Fruit fly (Drosophila melanogaster): Measurements from ENCODE around the gene Pdp.
A peak's percentile ranks its signal among the peaks of the same experiment; 100 is the strongest.

Gene Pdp

DNA sequence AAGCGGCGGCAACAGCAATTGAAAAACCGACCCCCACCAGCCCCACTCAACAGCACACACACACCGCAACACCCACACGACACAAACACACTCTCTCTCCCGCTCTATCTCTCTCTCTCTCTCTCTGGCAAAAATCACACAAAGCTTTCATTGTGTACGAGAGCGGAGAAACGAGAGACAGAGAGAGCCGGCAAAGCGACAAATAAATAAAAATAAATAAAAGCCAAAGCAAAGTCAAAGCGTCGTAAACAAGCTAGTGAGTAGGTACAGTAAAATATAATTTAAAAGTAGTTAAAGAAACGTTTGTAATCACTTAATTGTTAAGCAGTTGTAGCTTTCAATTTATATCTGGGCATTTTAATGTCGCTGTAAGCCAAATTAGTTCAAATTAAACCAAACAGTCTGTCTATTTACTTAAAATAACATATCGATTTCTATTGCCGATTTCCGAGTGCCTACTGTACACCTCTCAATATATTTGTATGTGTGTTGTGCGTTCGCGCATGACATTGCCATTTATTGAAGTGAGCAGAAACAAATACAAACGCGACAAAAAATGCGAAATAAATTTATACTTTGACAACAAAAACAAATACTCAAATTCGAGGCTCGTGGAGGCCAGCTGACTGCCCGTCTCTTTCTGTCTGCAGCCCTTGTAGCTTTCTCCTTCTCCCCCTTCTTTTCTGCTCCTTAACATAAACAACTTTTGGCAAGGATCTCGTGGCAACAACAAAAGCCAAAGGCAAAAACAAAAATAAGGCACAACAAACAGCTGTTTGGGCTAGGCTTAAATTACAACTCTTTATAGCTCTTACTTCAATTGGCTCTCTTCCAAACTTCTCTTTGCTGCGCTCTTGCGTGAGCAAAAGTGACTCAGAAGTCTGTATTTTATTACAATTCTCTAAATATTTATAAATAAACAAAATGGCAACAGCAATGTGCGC, 37.5 kb downstream of the Pdp start (continued):
- TF ChIP-seq Fer2 (tag; optimal IDR thresholded peaks at IDR 0.05): peak; percentile 91
- peak; percentile 81 for TF ChIP-seq CG1602 (GFP tag; optimal IDR thresholded peaks at IDR 0.05)
- TF ChIP-seq Taf1 (GFP tag; IDR thresholded peaks at IDR 0.05): peak; percentile 94
- TF ChIP-seq Bdp1 (GFP tag; optimal IDR thresholded peaks at IDR 0.05): peak; percentile 30
- peak; percentile 40 for TF ChIP-seq CG2202 (tag; optimal IDR thresholded peaks at IDR 0.05)
- peak; percentile 88 for TF ChIP-seq Aef1 (GFP tag; IDR thresholded peaks at IDR 0.05)
- peak; percentile 96 for TF ChIP-seq Meics (GFP tag; optimal IDR thresholded peaks at IDR 0.05)
- peak; percentile 65 for TF ChIP-seq oc (tag; optimal IDR thresholded peaks at IDR 0.05)
- TF ChIP-seq CG34224 (GFP tag; IDR thresholded peaks at IDR 0.05; ENCODE audit: partially characterized antibody): no peak
- peak; percentile 62; the same call in 1 of the 2 replicates for TF ChIP-seq CG5953 (GFP tag; IDR thresholded peaks at IDR 0.05)
- TF ChIP-seq Usf (GFP tag; optimal IDR thresholded peaks at IDR 0.05): peak; percentile 75
- peak; percentile 20 for TF ChIP-seq HmgD (GFP tag; optimal IDR thresholded peaks at IDR 0.05)
- peak; percentile 88 for TF ChIP-seq CG17361 (GFP tag; IDR thresholded peaks at IDR 0.05)
- no peak for TF ChIP-seq jigr1 (GFP tag; IDR thresholded peaks at IDR 0.05)
- peak; percentile 62 for TF ChIP-seq CG10462 (GFP tag; optimal IDR thresholded peaks at IDR 0.05)
- peak; percentile 83 for TF ChIP-seq tin (GFP tag; optimal IDR thresholded peaks at IDR 0.05)
- peak; percentile 95 for TF ChIP-seq cwo (GFP tag; optimal IDR thresholded peaks at IDR 0.05)
- peak; percentile 95 for TF ChIP-seq CG6765 (GFP tag; optimal IDR thresholded peaks at IDR 0.05)
- TF ChIP-seq p53 (GFP tag; optimal IDR thresholded peaks at IDR 0.05): peak; percentile 60
- peak; percentile 75; the same call in 2 of the 3 replicates for TF ChIP-seq ase (GFP tag; IDR thresholded peaks at IDR 0.05)
- TF ChIP-seq CG1233 (GFP tag; optimal IDR thresholded peaks at IDR 0.05): peak; percentile 90
- TF ChIP-seq CG16815 (GFP tag; optimal IDR thresholded peaks at IDR 0.05): peak; percentile 81
- TF ChIP-seq ara (GFP tag; IDR thresholded peaks at IDR 0.05): peak; percentile 49
- TF ChIP-seq CG6683 (GFP tag; optimal IDR thresholded peaks at IDR 0.05): peak; percentile 88
- TF ChIP-seq CG1603 (tag; optimal IDR thresholded peaks at IDR 0.05): peak; percentile 69
- TF ChIP-seq pros (GFP tag; optimal IDR thresholded peaks at IDR 0.05): no peak
- TF ChIP-seq Jarid2 (GFP tag; optimal IDR thresholded peaks at IDR 0.05): peak; percentile 64
- TF ChIP-seq Antp (GFP tag; optimal IDR thresholded peaks at IDR 0.05): peak; percentile 79
- peak; percentile 88 for TF ChIP-seq CG12219 (GFP tag; optimal IDR thresholded peaks at IDR 0.05)
- no peak for TF ChIP-seq CG9797 (GFP tag; optimal IDR thresholded peaks at IDR 0.05)
- TF ChIP-seq Asciz (GFP tag; optimal IDR thresholded peaks at IDR 0.05): peak; percentile 73
- peak; percentile 83 for TF ChIP-seq Xrp1 (GFP tag; IDR thresholded peaks at IDR 0.05)
- peak; percentile 54 for TF ChIP-seq dm (GFP tag; optimal IDR thresholded peaks at IDR 0.05)
- TF ChIP-seq Camta (GFP tag; optimal IDR thresholded peaks at IDR 0.05): peak; percentile 57
- TF ChIP-seq twi (tag; optimal IDR thresholded peaks at IDR 0.05): peak; percentile 70
- peak; percentile 92 for TF ChIP-seq gro (GFP tag; optimal IDR thresholded peaks at IDR 0.05)
- no peak for TF ChIP-seq CG2129 (GFP tag; IDR thresholded peaks at IDR 0.05; ENCODE audit: partially characterized antibody)
- no peak for TF ChIP-seq Sin3A (optimal IDR thresholded peaks at IDR 0.05)
- TF ChIP-seq CG42726 (GFP tag; IDR thresholded peaks at IDR 0.05; ENCODE audit: partially characterized antibody): no peak
- TF ChIP-seq HLH3B (GFP tag; IDR thresholded peaks at IDR 0.05): peak; percentile 84
- TF ChIP-seq h (optimal IDR thresholded peaks at IDR 0.05): no peak
- TF ChIP-seq ttk (GFP tag; IDR thresholded peaks at IDR 0.05): peak; percentile 82
- TF ChIP-seq CG17829 (tag; optimal IDR thresholded peaks at IDR 0.05): peak; percentile 85
- peak; percentile 65 for TF ChIP-seq CG17328 (GFP tag; IDR thresholded peaks at IDR 0.05)
- TF ChIP-seq fu2 (GFP tag; optimal IDR thresholded peaks at IDR 0.05): peak; percentile 87
- TF ChIP-seq CG7928 (GFP tag; optimal IDR thresholded peaks at IDR 0.05): peak; percentile 68
- peak; percentile 47; the same call in 1 of the 2 replicates for TF ChIP-seq bowl (GFP tag; IDR thresholded peaks at IDR 0.05)
- TF ChIP-seq CG9817 (tag; optimal IDR thresholded peaks at IDR 0.05): peak; percentile 95
- TF ChIP-seq slp2 (GFP tag; optimal IDR thresholded peaks at IDR 0.05): peak; percentile 58
